Worm (Caenorhabditis elegans) whole organism, early embryonic: ENCODE results near the gene mdl-1.

Source experiments
- B0310.2 ChIP-seq: sonication (generic microtip); optimal IDR thresholded peaks from 2 replicates; lab custom pipeline; 2016; ENCODE audit warnings: mild to moderate bottlenecking, missing genetic modification characterization, missing compliant biosample characterization
- F13C5.2 ChIP-seq: sonication (generic microtip); optimal IDR thresholded peaks from 2 replicates; lab custom pipeline; 2017; ENCODE audit warnings: mild to moderate bottlenecking, missing genetic modification characterization, inconsistent platforms, missing compliant biosample characterization
- aly-1 ChIP-seq: sonication (generic microtip); optimal IDR thresholded peaks from 2 replicates; lab custom pipeline; 2016; ENCODE audit warnings: missing genetic modification characterization, missing compliant biosample characterization
- ama-1 ChIP-seq: fragments of 150-350 bp; optimal IDR thresholded peaks from 2 replicates; lab custom pipeline; 2014
- ceh-13 ChIP-seq: fragments of 200-800 bp; sonication (Bioruptor generic); optimal IDR thresholded peaks from 2 replicates; lab custom pipeline; 2018; ENCODE audit warnings: mild to moderate bottlenecking, missing genetic modification characterization, missing compliant biosample characterization
- ceh-36 ChIP-seq: sonication (generic microtip); optimal IDR thresholded peaks from 2 replicates; lab custom pipeline; 2016; ENCODE audit warnings: missing genetic modification characterization, inconsistent platforms, missing compliant biosample characterization
- ets-7 ChIP-seq: sonication (generic microtip); optimal IDR thresholded peaks from 2 replicates; lab custom pipeline; 2016; ENCODE audit warnings: missing genotype, missing genetic modification characterization, missing compliant biosample characterization
- flt-1 ChIP-seq: fragments of 200-800 bp; sonication (Bioruptor generic); IDR thresholded peaks from 2 replicates; pipeline ENCODE4 v1.3.6; 2022; ENCODE audit warnings: missing genetic modification characterization, missing compliant biosample characterization
- hmbx-1 ChIP-seq: sonication (generic microtip); optimal IDR thresholded peaks from 2 replicates; lab custom pipeline; 2016; ENCODE audit warnings: mild to moderate bottlenecking, missing genetic modification characterization, missing compliant biosample characterization
- hmg-4 ChIP-seq: fragments of 200-800 bp; sonication (Bioruptor generic); optimal IDR thresholded peaks from 2 replicates; lab custom pipeline; 2018; ENCODE audit warnings: mild to moderate bottlenecking, missing genetic modification characterization, missing compliant biosample characterization
- hnd-1 ChIP-seq: sonication (generic microtip); optimal IDR thresholded peaks from 2 replicates; lab custom pipeline; 2016; ENCODE audit warnings: missing genetic modification characterization, missing compliant biosample characterization
- pes-1 ChIP-seq: fragments of 200-800 bp; sonication (Bioruptor generic); IDR thresholded peaks from 2 replicates; pipeline ENCODE4 v1.3.6; 2022; ENCODE audit warnings: missing genetic modification reagents, missing genetic modification characterization, missing compliant biosample characterization
- scrt-1 ChIP-seq: fragments of 200-800 bp; sonication (Bioruptor generic); IDR thresholded peaks from 2 replicates; pipeline ENCODE4 v1.3.6; 2022; ENCODE audit warnings: missing genetic modification characterization, missing compliant biosample characterization
- sea-1 ChIP-seq: fragments of 200-800 bp; sonication (Bioruptor generic); conservative IDR thresholded peaks from 2 replicates; pipeline ENCODE4 v1.3.6; 2022; ENCODE audit warnings: missing genetic modification characterization, missing compliant biosample characterization
- tbx-11 ChIP-seq: fragments of 200-800 bp; sonication (Bioruptor generic); IDR thresholded peaks from 2 replicates; pipeline ENCODE4 v1.3.6; 2022; ENCODE audit warnings: missing genetic modification characterization, missing compliant biosample characterization
- tbx-37 ChIP-seq: fragments of 200-800 bp; sonication (Bioruptor generic); conservative IDR thresholded peaks from 2 replicates; pipeline ENCODE4 v1.3.6; 2022; ENCODE audit warnings: missing genetic modification reagents, missing genetic modification characterization, missing compliant biosample characterization
- tra-4 ChIP-seq: sonication (generic microtip); optimal IDR thresholded peaks from 2 replicates; lab custom pipeline; 2017; ENCODE audit warnings: missing genetic modification characterization, missing compliant biosample characterization

The mdl-1 gene

DNA sequence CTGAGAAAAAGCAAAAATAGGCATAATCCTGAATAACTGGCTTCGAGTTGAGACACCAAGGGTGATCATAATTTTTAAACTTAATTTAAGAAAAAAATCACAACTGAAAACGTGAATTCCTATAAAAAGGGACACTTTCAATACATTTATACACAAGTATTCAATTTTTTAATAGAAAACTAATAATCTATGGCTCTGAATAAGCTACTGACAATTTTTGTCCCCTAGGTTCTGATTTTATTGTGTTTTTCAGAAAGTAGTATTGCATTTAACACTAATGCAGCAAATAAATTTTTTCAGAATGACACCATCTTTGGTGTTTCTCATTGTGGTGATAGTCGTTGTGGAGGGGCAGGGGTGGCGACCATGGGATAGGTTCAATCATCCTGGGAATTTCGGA is 28.9 kb upstream of the mdl-1 start, which contains the start of gene nas-11:
Gene nas-11 (plus strand): TSS at position 301 of the 400 bp plus-strand sequence.
- TF ChIP-seq ets-7 (tag; lab: Kevin White, UChicago) = no peak
- TF ChIP-seq aly-1 (tag; lab: Kevin White, UChicago) = no peak
- no peak for TF ChIP-seq hnd-1 (tag; lab: Kevin White, UChicago)
- no peak for TF ChIP-seq hmbx-1
- TF ChIP-seq ceh-13 (GFP tag; lab: Kevin White, UChicago) = no peak
- TF ChIP-seq sea-1 (GFP tag; lab: Robert Waterston, UW) = no peak
- no peak for TF ChIP-seq ceh-36 (tag; lab: Kevin White, UChicago)

DNA sequence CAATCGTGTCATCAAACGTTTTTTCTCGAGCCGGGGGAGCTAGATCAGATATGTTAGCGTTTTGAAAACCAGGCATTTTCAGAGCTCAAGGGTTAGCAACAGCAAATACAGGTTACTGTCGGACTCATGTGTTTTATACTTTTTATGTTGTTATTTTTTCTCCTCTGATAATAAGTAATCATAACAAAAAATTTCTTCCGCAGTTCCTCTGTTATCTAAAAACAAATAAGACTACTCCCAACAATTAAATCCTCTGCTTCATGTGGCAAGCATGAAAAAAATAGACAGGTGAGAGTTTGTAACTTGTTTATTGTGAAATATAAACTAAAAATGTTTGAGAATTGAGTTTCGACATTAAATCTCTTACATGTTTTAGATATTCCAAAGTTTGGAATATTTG is 23.6 kb upstream of the mdl-1 start, which contains the start of gene smf-2:
Gene smf-2 (minus strand): TSS at position 101 of the 400 bp plus-strand sequence.
- TF ChIP-seq aly-1 (tag; lab: Kevin White, UChicago) (no peak), pes-1 (no peak), sea-1 (GFP tag; lab: Robert Waterston, UW) (no peak), tbx-37 (GFP tag; lab: Robert Waterston, UW) (no peak), ets-7 (tag; lab: Kevin White, UChicago) (no peak), ama-1 (lab: Kevin White, UChicago) (no peak), scrt-1 (GFP tag; lab: Robert Waterston, UW) (no peak)

DNA sequence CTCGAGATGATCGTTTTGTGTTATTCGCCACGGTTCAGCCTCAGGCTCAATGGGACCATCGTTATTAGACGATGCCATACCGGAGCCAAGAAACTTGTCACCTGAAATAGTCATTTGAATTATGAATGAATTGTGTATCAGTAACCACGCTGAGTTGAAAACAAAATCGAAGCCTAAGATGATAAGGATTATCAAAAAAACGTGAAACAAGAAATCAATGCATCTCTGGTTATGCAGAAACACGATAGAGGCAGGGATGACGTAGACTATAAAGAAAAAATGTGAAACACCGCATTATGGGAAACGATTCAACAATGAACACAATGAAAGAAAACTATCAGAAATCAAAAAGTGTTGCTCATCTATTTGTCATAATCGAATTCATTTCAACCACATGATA is 19.2 kb upstream of the mdl-1 start, which contains the start of gene smf-1:
Gene smf-1 (minus strand): TSS at position 101 of the 400 bp plus-strand sequence.
- TF ChIP-seq ceh-13 (GFP tag; lab: Kevin White, UChicago) = no peak
- no peak for TF ChIP-seq hmg-4 (GFP tag; lab: Kevin White, UChicago)
- TF ChIP-seq tbx-37 (GFP tag; lab: Robert Waterston, UW) = no peak
- TF ChIP-seq ets-7 (tag; lab: Kevin White, UChicago) = no peak
- no peak for TF ChIP-seq hnd-1 (tag; lab: Kevin White, UChicago)
- no peak for TF ChIP-seq tra-4
- no peak for TF ChIP-seq B0310.2 (tag; lab: Kevin White, UChicago)
- TF ChIP-seq F13C5.2 (tag; lab: Kevin White, UChicago) = no peak
- no peak for TF ChIP-seq pes-1
- TF ChIP-seq sea-1 (GFP tag; lab: Robert Waterston, UW) = no peak

DNA sequence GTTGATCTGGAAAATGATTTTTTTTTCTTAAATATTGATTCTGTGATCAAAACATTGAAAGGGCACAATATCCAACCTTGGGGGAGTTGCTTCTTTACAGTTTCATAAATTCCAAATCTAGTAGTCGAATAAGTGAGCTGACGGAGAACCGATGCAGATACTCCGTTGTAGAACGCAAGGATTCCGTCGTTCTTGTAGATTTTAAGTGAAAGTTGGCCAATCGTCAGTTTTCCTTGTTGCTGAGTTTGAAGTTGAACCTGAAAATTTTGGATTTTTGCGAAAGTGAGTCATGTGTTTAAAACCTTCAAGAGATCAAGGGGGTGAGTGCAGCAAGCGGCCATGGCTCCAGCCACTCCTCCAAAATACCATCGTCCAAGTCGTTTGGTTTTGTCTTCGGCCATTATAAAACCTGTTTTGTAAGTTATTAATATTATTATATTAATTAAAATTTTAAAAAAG is 16.9 kb upstream of the mdl-1 start, which contains the start of gene slc-25A10:
Gene slc-25A10 (minus strand): TSS at position 409 of the 459 bp plus-strand sequence.
- no peak for TF ChIP-seq ceh-36 (tag; lab: Kevin White, UChicago)
- TF ChIP-seq hmbx-1 = no peak
- TF ChIP-seq tbx-11 (GFP tag; lab: Robert Waterston, UW) = no peak

DNA sequence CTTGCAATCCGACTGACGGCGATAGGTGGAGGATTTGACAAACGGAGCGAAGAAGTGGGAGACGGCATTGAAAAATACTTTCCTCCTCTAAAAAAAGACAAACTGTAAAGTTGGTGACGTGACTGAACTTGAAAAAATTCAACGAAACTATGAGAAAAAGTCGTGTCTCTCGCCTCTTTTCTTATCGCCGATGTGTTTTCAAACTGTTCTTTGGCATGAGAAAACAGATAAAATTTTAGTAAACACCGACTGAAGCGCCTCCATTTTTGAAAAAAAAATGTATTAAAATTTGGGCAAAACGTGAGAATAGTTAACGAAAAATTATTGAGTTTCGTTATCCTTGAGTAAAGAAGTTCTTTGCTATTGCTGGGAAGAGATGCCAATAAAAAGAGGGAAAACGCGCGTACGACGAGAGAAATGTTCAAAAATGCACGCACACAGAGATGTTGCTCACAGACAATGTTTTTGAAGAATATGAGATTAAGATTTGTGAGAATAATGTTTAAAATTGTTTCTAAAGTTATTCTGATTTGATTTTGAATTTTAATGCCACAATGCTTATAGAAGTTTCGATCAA is 13.2 kb upstream of the mdl-1 start:
- TF ChIP-seq tra-4 (no peak), F13C5.2 (tag; lab: Kevin White, UChicago) (no peak), pes-1 (no peak), hmbx-1 (no peak)

DNA sequence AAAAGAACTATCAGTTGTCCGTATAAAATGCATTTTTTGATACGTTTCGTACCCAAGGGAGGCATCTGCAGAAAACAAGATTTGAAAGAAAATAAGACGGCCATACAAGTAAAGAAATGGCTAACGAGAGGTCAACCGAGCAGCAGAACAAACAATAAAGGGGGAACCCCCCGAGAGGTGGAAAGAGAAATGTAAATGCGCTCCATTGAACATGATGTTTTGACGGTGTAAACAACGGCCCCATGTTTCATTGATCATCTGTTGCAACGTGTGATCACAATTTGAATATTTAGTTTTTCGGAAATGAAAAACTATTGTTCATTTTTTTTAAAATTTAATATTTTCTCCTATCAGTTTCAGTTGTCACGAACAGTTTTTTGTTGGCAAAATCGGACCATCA is 12.6 kb upstream of the mdl-1 start, which contains the start of gene K11G12.6:
Gene K11G12.6 (minus strand): TSS at position 65 of the 400 bp plus-strand sequence.
- TF ChIP-seq sea-1 (GFP tag; lab: Robert Waterston, UW) = no peak
- TF ChIP-seq ama-1 (lab: Kevin White, UChicago) = no peak
- no peak for TF ChIP-seq pes-1
- no peak for TF ChIP-seq ets-7 (tag; lab: Kevin White, UChicago)
- TF ChIP-seq hmg-4 (GFP tag; lab: Kevin White, UChicago) = no peak
- no peak for TF ChIP-seq tra-4
- no peak for TF ChIP-seq F13C5.2 (tag; lab: Kevin White, UChicago)
- no peak for TF ChIP-seq hmbx-1
- TF ChIP-seq aly-1 (tag; lab: Kevin White, UChicago) = no peak
- TF ChIP-seq ceh-13 (GFP tag; lab: Kevin White, UChicago) = no peak
- TF ChIP-seq flt-1 (GFP tag; lab: Robert Waterston, UW) = no peak
- TF ChIP-seq ceh-36 (tag; lab: Kevin White, UChicago) = no peak
- TF ChIP-seq hnd-1 (tag; lab: Kevin White, UChicago) = no peak
- TF ChIP-seq tbx-37 (GFP tag; lab: Robert Waterston, UW) = no peak
- no peak for TF ChIP-seq tbx-11 (GFP tag; lab: Robert Waterston, UW)
- TF ChIP-seq scrt-1 (GFP tag; lab: Robert Waterston, UW) = no peak

DNA sequence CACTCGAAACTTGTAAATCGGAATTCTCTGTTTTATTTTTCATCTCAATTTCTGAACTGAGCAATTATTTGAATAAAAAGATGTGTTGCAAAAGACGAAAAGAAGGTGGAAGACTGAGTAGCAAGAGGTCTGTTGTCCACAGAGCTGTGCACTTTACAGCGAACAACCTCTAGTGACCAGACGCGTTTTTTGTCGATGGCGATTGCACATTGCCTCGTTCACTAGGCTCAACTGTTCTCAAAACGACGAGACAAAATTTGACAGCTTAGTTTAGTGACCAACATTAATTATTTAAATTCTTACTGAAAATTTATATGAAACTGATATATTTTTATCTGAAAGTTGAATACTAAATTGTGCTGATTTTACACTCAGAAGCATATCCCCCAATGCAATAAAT is 8.9 kb upstream of the mdl-1 start, which contains the start of gene R03E9.2:
Gene R03E9.2 (minus strand): TSS at position 101 of the 400 bp plus-strand sequence.
- TF ChIP-seq F13C5.2 (tag; lab: Kevin White, UChicago) (no peak), scrt-1 (GFP tag; lab: Robert Waterston, UW) (no peak), hmbx-1 (no peak), ceh-36 (tag; lab: Kevin White, UChicago) (no peak), sea-1 (GFP tag; lab: Robert Waterston, UW) (no peak), B0310.2 (tag; lab: Kevin White, UChicago) (no peak), tbx-37 (GFP tag; lab: Robert Waterston, UW) (no peak), hmg-4 (GFP tag; lab: Kevin White, UChicago) (no peak), ama-1 (lab: Kevin White, UChicago) (no peak), flt-1 (GFP tag; lab: Robert Waterston, UW) (no peak), tbx-11 (GFP tag; lab: Robert Waterston, UW) (no peak), pes-1 (no peak)

DNA sequence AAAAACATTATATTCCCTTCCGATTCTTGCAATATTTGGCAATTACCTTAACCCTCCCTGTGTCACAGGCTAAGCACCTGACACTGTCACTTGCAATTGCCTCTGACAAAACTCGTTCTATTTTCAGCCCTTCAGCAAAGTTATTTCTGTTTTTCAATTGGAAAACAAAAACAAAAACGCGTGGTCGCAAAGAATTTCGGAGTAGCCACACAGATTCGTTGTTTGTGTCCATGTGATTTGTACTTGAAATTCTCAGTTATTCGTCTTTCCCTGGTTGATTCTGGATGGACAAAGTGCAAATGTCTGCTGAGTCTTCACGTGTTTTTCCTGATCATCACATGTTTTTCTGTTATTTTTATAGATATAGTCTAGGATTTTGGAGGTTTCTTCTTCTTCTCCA is 6.7 kb upstream of the mdl-1 start:
- no peak for TF ChIP-seq hmbx-1
- no peak for TF ChIP-seq ceh-36 (tag; lab: Kevin White, UChicago)
- TF ChIP-seq sea-1 (GFP tag; lab: Robert Waterston, UW) = no peak
- TF ChIP-seq ceh-13 (GFP tag; lab: Kevin White, UChicago) = no peak
- TF ChIP-seq F13C5.2 (tag; lab: Kevin White, UChicago) = no peak
- no peak for TF ChIP-seq flt-1 (GFP tag; lab: Robert Waterston, UW)
- no peak for TF ChIP-seq scrt-1 (GFP tag; lab: Robert Waterston, UW)
- TF ChIP-seq ama-1 (lab: Kevin White, UChicago) = no peak
- no peak for TF ChIP-seq hmg-4 (GFP tag; lab: Kevin White, UChicago)
- TF ChIP-seq ets-7 (tag; lab: Kevin White, UChicago) = no peak
